Fruit fly (Drosophila melanogaster): ENCODE measurements around the gene CG12012.

- TF ChIP-seq cnc (optimal IDR thresholded peaks at IDR 0.05), result no peak
- TF ChIP-seq CG5204 (GFP tag; optimal IDR thresholded peaks at IDR 0.05), result no peak
- TF ChIP-seq Clk (GFP tag; optimal IDR thresholded peaks at IDR 0.05), result no peak
- no peak for TF ChIP-seq CG14711 (tag; optimal IDR thresholded peaks at IDR 0.05)
- TF ChIP-seq bab1 (GFP tag; optimal IDR thresholded peaks at IDR 0.05), result no peak
- no peak for TF ChIP-seq CG33017 (tag; optimal IDR thresholded peaks at IDR 0.05)
Observed at dm6 chr3L:3397849-3398248, 21.3 kb downstream of the CG12012 start.

All from whole organism, adult.